Worm (Caenorhabditis elegans) whole organism, midembryonic: Measurements from ENCODE around the gene R12B2.13.

Source experiments
- T22C8.4 ChIP-seq: fragments of 200-800 bp; sonication (Bioruptor generic); IDR thresholded peaks from 2 replicates; pipeline ENCODE4 v1.3.6; 2022; ENCODE audit warnings: missing genetic modification characterization, missing compliant biosample characterization
- cog-1 ChIP-seq: sonication (generic microtip); optimal IDR thresholded peaks from 2 replicates; lab custom pipeline; 2016; ENCODE audit warnings: missing genetic modification characterization, missing compliant biosample characterization
- flt-1 ChIP-seq: fragments of 200-800 bp; sonication (Bioruptor generic); IDR thresholded peaks from 2 replicates; pipeline ENCODE4 v1.3.6; 2022; ENCODE audit warnings: missing genetic modification characterization, missing compliant biosample characterization
- klf-2 ChIP-seq: fragments of 200-800 bp; sonication (Bioruptor generic); conservative IDR thresholded peaks from 2 replicates; pipeline ENCODE4 v1.3.6; 2022; ENCODE audit warnings: missing genetic modification reagents, missing genetic modification characterization, missing compliant biosample characterization
- med-1 ChIP-seq: sonication (generic microtip); optimal IDR thresholded peaks from 2 replicates; lab custom pipeline; 2017; ENCODE audit warnings: missing genetic modification characterization, mild to moderate bottlenecking, missing compliant biosample characterization, antibody characterized with exemption, missing genetic modification reagents; ENCODE audit not compliant: insufficient read depth
- ref-1 ChIP-seq: fragments of 200-800 bp; sonication (Bioruptor generic); conservative IDR thresholded peaks from 2 replicates; pipeline ENCODE4 v1.3.6; 2022; ENCODE audit warnings: missing genetic modification reagents, missing genetic modification characterization, missing compliant biosample characterization
- tab-1 ChIP-seq: fragments of 200-800 bp; sonication (Bioruptor generic); IDR thresholded peaks from 2 replicates; pipeline ENCODE4 v1.3.6; 2022; ENCODE audit warnings: missing genetic modification characterization, missing compliant biosample characterization
- ztf-23 ChIP-seq: fragments of 200-800 bp; sonication (Bioruptor generic); IDR thresholded peaks from 2 replicates; pipeline ENCODE4 v1.3.6; 2022; ENCODE audit warnings: missing genetic modification reagents, missing genetic modification characterization, missing compliant biosample characterization
- ztf-29 ChIP-seq: fragments of 200-800 bp; sonication (Bioruptor generic); IDR thresholded peaks from 2 replicates; pipeline ENCODE4 v1.3.6; 2022; ENCODE audit warnings: missing genetic modification reagents, missing genetic modification characterization, missing compliant biosample characterization

Gene R12B2.13

DNA sequence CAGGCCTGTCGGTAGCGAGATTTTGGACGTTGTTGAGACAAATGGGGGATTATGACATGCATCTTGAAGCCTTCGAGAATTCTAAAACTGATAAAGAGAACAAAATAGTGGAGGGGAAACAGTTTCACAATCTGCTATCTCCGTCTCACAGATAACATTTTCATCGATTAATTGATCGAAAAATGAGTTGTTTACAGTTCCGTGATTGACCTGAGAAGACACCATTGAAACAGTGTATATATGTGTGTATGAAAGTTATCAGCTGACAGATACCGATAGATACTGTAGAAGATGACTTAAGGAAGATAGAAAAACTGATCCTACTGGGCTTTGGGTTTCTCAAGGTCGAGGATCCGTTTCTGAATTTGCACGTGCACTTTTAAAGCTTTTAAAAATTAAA, 5.9 kb upstream of the R12B2.13 start:
- TF ChIP-seq T22C8.4 (no peak), ref-1 (GFP tag; lab: Robert Waterston, UW) (no peak)

DNA sequence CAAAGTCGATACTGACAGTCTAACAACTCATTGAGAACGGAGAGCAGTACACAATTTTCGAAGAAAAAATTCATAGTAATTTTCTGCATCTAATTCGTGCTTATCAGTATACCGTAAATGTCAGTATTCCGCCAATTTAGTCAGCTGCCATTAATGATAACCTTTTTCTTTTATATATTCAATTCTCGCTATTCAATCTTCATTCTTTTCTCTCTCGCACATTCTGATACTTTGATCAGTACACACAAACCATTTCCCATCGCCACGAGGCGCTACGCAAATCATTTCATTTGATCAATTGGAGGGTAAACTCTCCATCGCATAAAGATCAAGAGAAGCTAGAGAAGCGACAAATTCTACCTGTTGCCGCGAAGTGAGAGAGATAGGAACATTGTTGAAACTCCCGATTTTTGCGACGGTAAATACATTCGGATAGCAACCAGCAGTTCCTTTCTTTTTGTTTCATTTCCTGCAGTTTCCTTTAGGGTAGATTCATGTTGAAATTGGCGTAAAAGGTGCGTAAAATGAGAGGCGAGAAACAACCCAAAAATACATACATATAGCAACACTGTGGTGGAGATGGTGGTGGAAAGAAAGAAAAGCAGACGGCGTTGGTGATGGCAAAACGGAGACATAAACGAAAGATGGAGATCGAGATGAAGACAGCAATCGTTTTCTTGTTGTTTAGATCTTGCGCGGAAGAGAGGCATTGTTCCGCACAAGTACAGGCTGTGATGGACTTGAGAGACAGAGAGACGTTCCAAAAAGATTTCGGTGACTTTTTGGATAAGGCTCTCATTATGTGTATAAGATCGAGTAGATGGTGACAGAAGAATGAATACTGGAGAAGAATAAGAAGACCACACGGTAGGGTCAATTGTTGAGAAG, 5.1 kb upstream of the R12B2.13 start:
- TF ChIP-seq ztf-29 (GFP tag; lab: Robert Waterston, UW) = no peak
- TF ChIP-seq ref-1 (GFP tag; lab: Robert Waterston, UW) = no peak
- no peak for TF ChIP-seq cog-1 (tag; lab: Kevin White, UChicago)
- no peak for TF ChIP-seq tab-1 (GFP tag; lab: Robert Waterston, UW)
- TF ChIP-seq med-1 (GFP tag; lab: Kevin White, UChicago) = no peak
- TF ChIP-seq T22C8.4 = no peak
- TF ChIP-seq flt-1 (GFP tag; lab: Robert Waterston, UW) = no peak
- no peak for TF ChIP-seq klf-2
- no peak for TF ChIP-seq ztf-23 (GFP tag; lab: Robert Waterston, UW)

DNA sequence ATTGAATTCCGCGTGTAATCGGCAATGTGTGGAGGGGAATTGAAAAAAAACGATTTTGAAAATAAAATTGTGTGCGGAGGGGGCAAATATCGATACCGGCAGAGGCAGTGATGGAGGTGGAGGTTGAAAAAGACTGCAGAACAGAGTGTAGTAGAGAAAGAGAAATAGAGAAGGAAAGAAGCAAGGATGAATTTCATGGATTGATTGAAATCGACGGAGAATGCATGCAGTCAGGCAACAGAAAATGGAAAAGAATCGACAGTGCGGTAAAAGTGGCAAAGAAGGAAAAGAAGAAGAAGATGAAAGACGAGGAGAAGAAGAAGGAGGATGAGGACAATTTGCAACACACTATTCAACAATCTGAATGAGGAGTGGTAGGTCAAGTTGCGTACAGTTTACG, 3.5 kb upstream of the R12B2.13 start, which contains the start of gene W04D12.1:
Gene W04D12.1, plus strand, starts transcription at position 111 of the 400 bp plus-strand sequence.
- TF ChIP-seq ztf-29 (GFP tag; lab: Robert Waterston, UW) (no peak), flt-1 (GFP tag; lab: Robert Waterston, UW) (no peak), ref-1 (GFP tag; lab: Robert Waterston, UW) (no peak), ztf-23 (GFP tag; lab: Robert Waterston, UW) (no peak), med-1 (GFP tag; lab: Kevin White, UChicago) (no peak)

DNA sequence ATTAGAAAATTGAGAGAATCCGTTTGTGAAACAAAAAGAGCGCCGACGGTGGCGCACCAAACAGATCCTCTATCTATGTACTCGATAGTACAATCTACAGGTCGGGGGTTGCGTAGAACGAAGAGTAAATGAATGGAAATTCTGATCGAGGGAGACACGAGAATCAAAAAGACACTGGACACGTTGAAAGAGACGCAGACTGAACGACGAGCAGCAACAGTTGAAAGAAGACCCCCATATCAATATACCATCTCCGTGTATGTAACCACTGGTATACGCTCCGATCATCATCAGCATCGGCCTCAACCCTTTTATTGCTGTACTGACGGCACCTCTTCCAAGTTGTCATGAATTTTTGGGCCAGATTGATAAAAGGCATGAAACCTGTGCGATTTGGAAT, 3.0 kb upstream of the R12B2.13 start:
- TF ChIP-seq ztf-23 (GFP tag; lab: Robert Waterston, UW) = no peak
- no peak for TF ChIP-seq med-1 (GFP tag; lab: Kevin White, UChicago)
- no peak for TF ChIP-seq tab-1 (GFP tag; lab: Robert Waterston, UW)
- TF ChIP-seq flt-1 (GFP tag; lab: Robert Waterston, UW) = no peak
- no peak for TF ChIP-seq ref-1 (GFP tag; lab: Robert Waterston, UW)
- no peak for TF ChIP-seq T22C8.4
- no peak for TF ChIP-seq ztf-29 (GFP tag; lab: Robert Waterston, UW)
- no peak for TF ChIP-seq klf-2
- TF ChIP-seq cog-1 (tag; lab: Kevin White, UChicago) = no peak

DNA sequence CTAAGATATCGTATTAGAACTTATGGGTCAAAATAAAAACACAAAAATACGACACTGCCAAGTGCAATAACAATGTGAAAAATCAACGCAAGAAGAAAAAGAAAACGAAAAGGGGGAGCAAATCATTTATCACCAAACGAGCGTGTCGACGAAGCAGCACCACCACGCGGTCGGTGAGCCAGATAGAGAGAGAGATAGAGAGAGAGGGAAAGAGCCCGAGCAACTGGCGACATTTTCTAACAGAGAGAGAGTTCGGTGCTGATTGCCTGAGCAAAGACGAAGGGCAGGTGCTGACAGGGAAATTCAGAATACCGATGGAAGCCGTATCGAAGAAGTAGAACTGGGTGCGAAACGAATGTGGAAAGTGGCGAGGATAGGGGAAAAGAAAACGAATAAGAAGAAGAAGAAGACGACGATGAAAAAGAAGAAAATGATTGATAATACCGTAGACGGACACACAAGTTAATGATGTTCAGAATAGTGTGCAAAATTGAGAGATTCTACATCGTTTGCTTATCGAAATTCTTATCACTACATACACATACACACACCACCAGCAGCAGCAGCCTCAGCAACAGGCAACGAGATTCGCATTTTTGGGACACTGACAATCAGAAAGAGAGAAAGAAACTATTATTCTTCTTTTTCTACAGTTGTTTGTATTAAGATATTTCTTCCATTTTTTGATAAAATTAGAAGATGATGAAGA, 2.0 kb upstream of the R12B2.13 start:
- no peak for TF ChIP-seq med-1 (GFP tag; lab: Kevin White, UChicago)
- 0 out of 2 replicates have a peak, but pooled peaks have one; percentile 22 for TF ChIP-seq ztf-23 (GFP tag; lab: Robert Waterston, UW)

DNA sequence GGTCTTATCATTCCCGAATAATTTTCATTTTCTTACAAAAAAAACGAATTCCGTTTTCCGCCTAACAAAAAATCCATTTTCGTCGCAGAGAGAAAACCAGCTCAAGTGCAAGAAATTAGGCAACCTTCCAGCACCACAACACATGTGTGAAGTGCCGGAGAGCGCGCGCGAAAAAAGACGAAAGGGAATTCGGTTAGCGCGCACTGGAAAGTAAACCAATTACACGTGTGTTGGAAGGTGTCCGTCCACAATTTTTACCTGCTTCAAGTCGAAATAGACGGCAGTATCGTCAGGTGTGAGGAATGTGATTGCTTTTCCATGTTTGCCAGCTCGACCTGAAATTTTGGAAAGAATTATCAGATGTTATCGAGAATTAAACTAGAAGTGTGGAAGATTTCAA, 1.4 kb upstream of the R12B2.13 start:
- TF ChIP-seq ztf-23 (GFP tag; lab: Robert Waterston, UW) = no peak
- TF ChIP-seq klf-2 = no peak
- TF ChIP-seq cog-1 (tag; lab: Kevin White, UChicago) = no peak
- no peak for TF ChIP-seq flt-1 (GFP tag; lab: Robert Waterston, UW)

DNA sequence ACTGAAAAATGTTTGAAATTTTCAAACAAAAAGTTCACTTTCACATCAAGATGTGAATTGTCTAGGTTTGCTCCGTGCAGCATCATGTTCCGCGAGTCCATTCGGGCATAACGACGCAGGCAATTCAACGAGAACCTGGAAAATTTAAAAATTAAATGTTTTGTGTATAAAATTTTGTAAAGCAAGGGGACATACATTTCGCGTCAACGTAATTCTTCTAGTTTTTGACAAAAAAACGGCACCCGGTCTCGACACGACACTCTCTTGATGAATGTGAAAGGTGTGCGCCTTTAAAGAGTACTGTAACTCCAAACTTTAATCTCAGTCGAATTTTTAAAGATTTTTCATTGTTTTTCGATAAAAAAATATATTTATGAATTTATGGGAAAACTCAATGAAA, 777 bp upstream of the R12B2.13 start, which contains the start of gene R12B2.6:
Gene R12B2.6, minus strand, starts transcription at position 101 of the 400 bp plus-strand sequence.
- no peak for TF ChIP-seq flt-1 (GFP tag; lab: Robert Waterston, UW)
- no peak for TF ChIP-seq T22C8.4
- TF ChIP-seq klf-2 = no peak
- no peak for TF ChIP-seq ztf-29 (GFP tag; lab: Robert Waterston, UW)
- TF ChIP-seq med-1 (GFP tag; lab: Kevin White, UChicago) = no peak
- TF ChIP-seq cog-1 (tag; lab: Kevin White, UChicago) = no peak
- TF ChIP-seq ref-1 (GFP tag; lab: Robert Waterston, UW) = no peak
- no peak for TF ChIP-seq tab-1 (GFP tag; lab: Robert Waterston, UW)
- TF ChIP-seq ztf-23 (GFP tag; lab: Robert Waterston, UW) = no peak

DNA sequence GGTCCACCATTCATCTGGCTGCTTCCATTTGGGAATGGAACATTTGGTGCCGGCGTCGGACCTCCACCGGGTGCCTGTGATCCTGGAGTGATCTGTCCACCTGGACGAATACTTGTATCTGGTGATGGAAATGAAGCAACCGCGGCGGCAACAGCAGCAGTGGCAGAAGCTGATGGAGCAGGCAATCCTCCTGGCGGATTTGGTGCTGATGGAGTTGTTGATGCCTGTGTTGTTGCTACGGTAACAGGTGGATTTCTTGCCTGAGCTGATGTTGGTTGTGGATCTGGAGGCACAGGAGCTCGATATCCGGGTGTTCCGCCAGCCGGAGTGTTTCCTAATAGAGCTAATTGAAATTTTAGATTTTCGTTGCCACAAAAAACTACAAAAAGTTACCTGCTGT, 834 bp downstream of the R12B2.13 start:
- no peak for TF ChIP-seq ztf-23 (GFP tag; lab: Robert Waterston, UW)
- no peak for TF ChIP-seq med-1 (GFP tag; lab: Kevin White, UChicago)
- TF ChIP-seq cog-1 (tag; lab: Kevin White, UChicago) = no peak
- no peak for TF ChIP-seq ref-1 (GFP tag; lab: Robert Waterston, UW)
- TF ChIP-seq T22C8.4 = no peak
- no peak for TF ChIP-seq ztf-29 (GFP tag; lab: Robert Waterston, UW)
- TF ChIP-seq klf-2 = no peak
- TF ChIP-seq flt-1 (GFP tag; lab: Robert Waterston, UW) = no peak
- TF ChIP-seq tab-1 (GFP tag; lab: Robert Waterston, UW) = no peak

DNA sequence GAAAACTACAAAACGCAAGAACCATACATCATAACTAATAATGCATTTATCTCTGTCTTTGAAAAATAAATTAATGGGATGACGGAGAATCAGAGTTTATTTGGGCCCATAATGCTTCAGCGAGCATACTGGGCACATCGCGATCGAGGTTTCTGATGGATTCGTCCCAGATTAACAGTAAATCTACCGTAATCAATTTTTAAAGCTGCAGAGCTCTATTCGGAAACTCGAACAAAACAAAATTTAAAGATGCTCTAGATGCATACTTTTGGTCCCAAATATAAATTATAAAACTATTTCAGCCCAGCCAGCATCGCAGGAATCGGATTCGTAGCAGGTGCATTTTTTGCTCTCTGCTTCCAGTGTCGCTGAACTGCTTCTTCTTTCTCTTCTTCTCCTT, 5.2 kb downstream of the R12B2.13 start:
- TF ChIP-seq flt-1 (GFP tag; lab: Robert Waterston, UW) (no peak), T22C8.4 (no peak), ztf-29 (GFP tag; lab: Robert Waterston, UW) (no peak), klf-2 (no peak), med-1 (GFP tag; lab: Kevin White, UChicago) (no peak), ref-1 (GFP tag; lab: Robert Waterston, UW) (no peak), tab-1 (GFP tag; lab: Robert Waterston, UW) (no peak), ztf-23 (GFP tag; lab: Robert Waterston, UW) (no peak), cog-1 (tag; lab: Kevin White, UChicago) (no peak)
